Worm (Caenorhabditis elegans): ENCODE data around the gene epg-6.

DNA sequence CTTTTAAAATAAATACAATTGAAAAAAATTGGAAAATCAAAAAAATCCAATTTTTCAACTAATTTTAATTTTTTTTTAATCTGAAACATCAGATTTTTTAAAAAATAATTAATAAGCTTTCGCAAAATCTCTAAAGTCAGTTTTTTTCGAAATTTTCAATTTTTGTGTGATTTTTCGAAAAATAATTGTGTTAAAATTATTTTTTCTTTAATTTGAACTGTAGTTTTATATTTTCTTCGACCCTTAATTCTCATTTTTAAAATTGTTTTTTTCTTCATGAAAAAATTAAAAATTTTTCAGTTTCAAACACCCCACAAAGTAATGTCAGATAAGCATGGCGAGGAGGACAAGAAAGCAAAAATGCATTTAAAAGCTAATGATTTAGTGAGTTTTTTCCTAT is 5.1 kb upstream of the epg-6 start, which contains the start of gene rabx-5:
- TF ChIP-seq dmd-4 (tag; optimal IDR thresholded peaks at IDR 0.05) = no peak
- TF ChIP-seq unc-62 (GFP tag; optimal IDR thresholded peaks at IDR 0.05) = no peak
- TF ChIP-seq elt-3 (tag; optimal IDR thresholded peaks at IDR 0.05) = no peak
- TF ChIP-seq nhr-12 (tag; optimal IDR thresholded peaks at IDR 0.05) = no peak
- no peak for TF ChIP-seq ztf-11 (tag; optimal IDR thresholded peaks at IDR 0.05)
- no peak for TF ChIP-seq ceh-82 (tag; optimal IDR thresholded peaks at IDR 0.05)
